Fruit fly (Drosophila melanogaster): ENCODE results near the gene CG8679.

CG8679 gene

dm6 chr2L:21196511-21196910 is 21.8 kb downstream of the CG8679 start (continued):
- TF ChIP-seq Xrp1 (GFP tag; IDR thresholded peaks at IDR 0.05) (no peak), CG9215 (GFP tag; IDR thresholded peaks at IDR 0.05) (no peak), hkb (optimal IDR thresholded peaks at IDR 0.05) (no peak), hkb (GFP tag; IDR thresholded peaks at IDR 0.05) (no peak), Fer3 (tag; optimal IDR thresholded peaks at IDR 0.05) (peak; percentile 20), dmrt99B (tag; optimal IDR thresholded peaks at IDR 0.05) (peak; percentile 28), usp (GFP tag; optimal IDR thresholded peaks at IDR 0.05) (no peak), CG2129 (GFP tag; IDR thresholded peaks at IDR 0.05; ENCODE audit: partially characterized antibody) (no peak), lab (GFP tag; optimal IDR thresholded peaks at IDR 0.05) (peak; percentile 10), Opbp (GFP tag; IDR thresholded peaks at IDR 0.05; ENCODE audit: partially characterized antibody) (no peak), hb (GFP tag; IDR thresholded peaks at IDR 0.05; ENCODE audit: partially characterized antibody) (no peak), prd (optimal IDR thresholded peaks at IDR 0.05) (no peak), prd (GFP tag; IDR thresholded peaks at IDR 0.05) (no peak; the same call in 2 of the 3 replicates), btn (GFP tag; optimal IDR thresholded peaks at IDR 0.05) (no peak), Med (GFP tag) (peak; percentile 77), odd (GFP tag; optimal IDR thresholded peaks at IDR 0.05) (no peak), schlank (tag; optimal IDR thresholded peaks at IDR 0.05) (no peak), chif (GFP tag; optimal IDR thresholded peaks at IDR 0.05) (no peak), Dref (GFP tag; IDR thresholded peaks at IDR 0.05) (no peak), CG18476 (GFP tag; optimal IDR thresholded peaks at IDR 0.05) (no peak), ind (GFP tag; optimal IDR thresholded peaks at IDR 0.05) (peak; percentile 14), eve (GFP tag; optimal IDR thresholded peaks at IDR 0.05) (peak in 1 of 2 experiments; percentile 52), CG10267 (tag; optimal IDR thresholded peaks at IDR 0.05) (no peak), CG33213 (GFP tag; optimal IDR thresholded peaks at IDR 0.05) (no peak), lilli (GFP tag; optimal IDR thresholded peaks at IDR 0.05) (peak; percentile 1), Pdp1 (GFP tag; optimal IDR thresholded peaks at IDR 0.05) (peak in 1 of 2 experiments; percentile 7), dan (GFP tag; IDR thresholded peaks at IDR 0.05) (no peak), CG4360 (GFP tag; IDR thresholded peaks at IDR 0.05) (no peak), CG30403 (GFP tag; optimal IDR thresholded peaks at IDR 0.05) (peak; percentile 18), CG6689 (GFP tag; IDR thresholded peaks at IDR 0.05) (no peak), CG3281 (GFP tag; optimal IDR thresholded peaks at IDR 0.05) (peak; percentile 14), CkIIα-i1 (GFP tag; IDR thresholded peaks at IDR 0.05) (no peak), zen (tag; optimal IDR thresholded peaks at IDR 0.05) (peak; percentile 33), cwo (GFP tag; optimal IDR thresholded peaks at IDR 0.05) (peak; percentile 12), CG5953 (GFP tag; IDR thresholded peaks at IDR 0.05) (no peak), MBD-R2 (GFP tag; IDR thresholded peaks at IDR 0.05) (no peak), ATbp (GFP tag; optimal IDR thresholded peaks at IDR 0.05) (no peak), wor (GFP tag; IDR thresholded peaks at IDR 0.05) (no peak), CG4820 (GFP tag; optimal IDR thresholded peaks at IDR 0.05) (no peak), bab2 (GFP tag; optimal IDR thresholded peaks at IDR 0.05) (no peak), CG4404 (GFP tag; IDR thresholded peaks at IDR 0.05) (no peak), ase (GFP tag; IDR thresholded peaks at IDR 0.05) (no peak), luna (GFP tag; optimal IDR thresholded peaks at IDR 0.05) (no peak), twi (tag; optimal IDR thresholded peaks at IDR 0.05) (no peak), gsb (GFP tag; IDR thresholded peaks at IDR 0.05) (no peak), kni (GFP tag; optimal IDR thresholded peaks at IDR 0.05) (no peak), CG31441 (GFP tag; IDR thresholded peaks at IDR 0.05) (0 out of 2 replicates have a peak, but pooled peaks have one; percentile 33), CG2202 (tag; optimal IDR thresholded peaks at IDR 0.05) (no peak), CG10979 (tag; optimal IDR thresholded peaks at IDR 0.05) (peak; percentile 1), unpg (GFP tag; optimal IDR thresholded peaks at IDR 0.05) (peak; percentile 1), bigmax (GFP tag; optimal IDR thresholded peaks at IDR 0.05) (no peak), sens (GFP tag) (peak; percentile 82)

Data from whole organism, embryonic.